Worm (Caenorhabditis elegans): Measurements from ENCODE around the gene C39B10.4.

ce11 chrX:10433863-10434262, 10.9 kb upstream of the C39B10.4 start:
- no peak for TF ChIP-seq snpc-4 (tag; optimal IDR thresholded peaks at IDR 0.05)
- no peak for TF ChIP-seq lin-13 (GFP tag; optimal IDR thresholded peaks at IDR 0.05)
- no peak for TF ChIP-seq dmd-9 (GFP tag; IDR thresholded peaks at IDR 0.05)
- no peak for TF ChIP-seq nhr-76 (tag; optimal IDR thresholded peaks at IDR 0.05)
- TF ChIP-seq Y105C5A.15 (GFP tag; IDR thresholded peaks at IDR 0.05): no peak

Data from whole organism, L4 larva.